Worm (Caenorhabditis elegans) whole organism, L4 larva: Measurements from ENCODE around the gene R105.1.

Experiments
- F10B5.3 ChIP-seq: sonication (generic microtip); optimal IDR thresholded peaks from 2 replicates; lab custom pipeline; 2016; ENCODE audit warnings: mild to moderate bottlenecking, missing genetic modification characterization, missing compliant biosample characterization
- F49E8.2 ChIP-seq: sonication (generic microtip); optimal IDR thresholded peaks from 2 replicates; lab custom pipeline; 2016; ENCODE audit warnings: missing compliant biosample characterization, mild to moderate bottlenecking, missing genetic modification characterization, borderline replicate concordance
- R02D3.7 ChIP-seq: fragments of 150-350 bp; sonication (generic microtip); optimal IDR thresholded peaks from 3 replicates; lab custom pipeline; 2014; ENCODE audit warnings: missing biosample characterization, missing genetic modification characterization
- T20F7.1 ChIP-seq: fragments of 200-800 bp; sonication (Bioruptor generic); optimal IDR thresholded peaks from 2 replicates; lab custom pipeline; 2018; ENCODE audit warnings: mild to moderate bottlenecking, missing genetic modification characterization, missing compliant biosample characterization
- Y105C5A.15 ChIP-seq: fragments of 200-800 bp; sonication (Bioruptor generic); IDR thresholded peaks from 2 replicates; pipeline ENCODE4 v1.3.6; 2022; ENCODE audit warnings: missing genetic modification characterization, missing compliant biosample characterization
- Y75B8A.6 ChIP-seq: fragments of 200-800 bp; sonication (Bioruptor generic); IDR thresholded peaks from 2 replicates; pipeline ENCODE4 v1.3.6; 2022; ENCODE audit warnings: missing genetic modification reagents, missing genetic modification characterization, missing compliant biosample characterization
- ZK337.2 ChIP-seq: fragments of 200-800 bp; sonication (Bioruptor generic); IDR thresholded peaks from 2 replicates; pipeline ENCODE4 v1.3.6; 2022; ENCODE audit warnings: missing genetic modification reagents, missing genetic modification characterization, missing compliant biosample characterization
- ama-1 ChIP-seq: fragments of 150-350 bp; optimal IDR thresholded peaks from 2 replicates; lab custom pipeline; 2014; ENCODE audit warnings: inconsistent platforms, mixed read lengths
- attf-4 ChIP-seq: sonication (generic microtip); optimal IDR thresholded peaks from 3 replicates; lab custom pipeline; 2017; ENCODE audit warnings: missing biosample characterization, missing genetic modification characterization
- ceh-32 ChIP-seq: sonication (generic microtip); optimal IDR thresholded peaks from 2 replicates; lab custom pipeline; 2016; ENCODE audit warnings: mild to moderate bottlenecking, missing genetic modification characterization, missing compliant biosample characterization; ENCODE audit not compliant: poor library complexity
- ceh-44 ChIP-seq: fragments of 200-800 bp; sonication (Bioruptor generic); IDR thresholded peaks from 2 replicates; pipeline ENCODE4 v1.3.6; 2022; ENCODE audit warnings: missing genetic modification reagents, missing genetic modification characterization, missing compliant biosample characterization
- ces-1 ChIP-seq: fragments of 150-350 bp; sonication (generic microtip); optimal IDR thresholded peaks from 4 replicates; lab custom pipeline; 2014; ENCODE audit warnings: missing biosample characterization, missing genetic modification reagents, missing genetic modification characterization
- ctbp-1 ChIP-seq: fragments of 200-800 bp; sonication (Bioruptor generic); IDR thresholded peaks from 2 replicates; pipeline ENCODE4 v1.3.6; 2022; ENCODE audit warnings: missing genetic modification reagents, missing genetic modification characterization, missing compliant biosample characterization
- dmd-6 ChIP-seq: fragments of 200-800 bp; sonication (Bioruptor generic); IDR thresholded peaks from 2 replicates; pipeline ENCODE4 v1.3.6; 2022; ENCODE audit warnings: missing genetic modification reagents, missing genetic modification characterization, missing compliant biosample characterization
- dmd-9 ChIP-seq: fragments of 200-800 bp; sonication (Bioruptor generic); IDR thresholded peaks from 2 replicates; pipeline ENCODE4 v1.3.6; 2022; ENCODE audit warnings: missing genetic modification reagents, missing genetic modification characterization, missing compliant biosample characterization
- egl-27 ChIP-seq: sonication (generic microtip); optimal IDR thresholded peaks from 3 replicates; lab custom pipeline; 2017; ENCODE audit warnings: missing biosample characterization, missing genetic modification reagents, missing genetic modification characterization
- egl-43 ChIP-seq: fragments of 200-800 bp; sonication (Bioruptor generic); IDR thresholded peaks from 2 replicates; pipeline ENCODE4 v1.3.6; 2022; ENCODE audit warnings: missing genetic modification reagents, missing genetic modification characterization, missing compliant biosample characterization
- fos-1 ChIP-seq: fragments of 150-350 bp; optimal IDR thresholded peaks from 2 replicates; lab custom pipeline; 2014; ENCODE audit warnings: missing biosample characterization, missing genetic modification characterization
- hlh-11 ChIP-seq: fragments of 200-800 bp; sonication (Bioruptor generic); optimal IDR thresholded peaks from 2 replicates; lab custom pipeline; 2018; ENCODE audit warnings: mild to moderate bottlenecking, missing genetic modification characterization, missing compliant biosample characterization
- hmg-1.1 ChIP-seq: fragments of 200-800 bp; sonication (Bioruptor generic); IDR thresholded peaks from 2 replicates; pipeline ENCODE4 v1.3.6; 2022; ENCODE audit warnings: missing genetic modification reagents, missing genetic modification characterization, missing compliant biosample characterization
- lin-15B ChIP-seq: fragments of 150-350 bp; sonication (generic microtip); optimal IDR thresholded peaks from 3 replicates; lab custom pipeline; 2014; ENCODE audit warnings: missing biosample characterization, missing genetic modification characterization
- lin-29 ChIP-seq: fragments of 200-800 bp; sonication (Bioruptor generic); IDR thresholded peaks from 2 replicates; pipeline ENCODE4 v1.3.6; 2022; ENCODE audit warnings: missing genetic modification reagents, missing genetic modification characterization, missing compliant biosample characterization
- lin-38 ChIP-seq: fragments of 200-800 bp; sonication (Bioruptor generic); IDR thresholded peaks from 2 replicates; pipeline ENCODE4 v1.3.6; 2022; ENCODE audit warnings: missing genetic modification reagents, missing genetic modification characterization, missing compliant biosample characterization
- lsy-2 ChIP-seq, 2 experiments: fragments of 150-350 bp in 1 of 2; sonication (generic microtip) in 1 of 2; optimal IDR thresholded peaks; 2 replicates each; lab custom pipeline; 2014 to 2017; ENCODE audit warnings: missing biosample characterization in 2 of 2, missing genetic modification characterization in 2 of 2
- madf-5 ChIP-seq, 2 experiments: fragments of 200-800 bp; sonication (Bioruptor generic); IDR thresholded peaks; 2 replicates each; pipeline ENCODE4 v1.3.6; 2022; ENCODE audit warnings: missing compliant biosample characterization in 2 of 2, missing genetic modification characterization in 2 of 2
- mdl-1 ChIP-seq, 2 experiments: fragments of 150-350 bp in 1 of 2; sonication (generic microtip) in 1 of 2; optimal IDR thresholded peaks; 2 replicates each; lab custom pipeline; 2014 to 2017; ENCODE audit warnings: missing biosample characterization in 2 of 2, missing genetic modification characterization in 2 of 2
- mep-1 ChIP-seq: fragments of 150-350 bp; sonication (generic microtip); optimal IDR thresholded peaks from 3 replicates; lab custom pipeline; 2014; ENCODE audit warnings: missing biosample characterization, missing genetic modification characterization
- mes-2 ChIP-seq: sonication (generic microtip); optimal IDR thresholded peaks from 2 replicates; lab custom pipeline; 2016; ENCODE audit warnings: missing genotype, mild to moderate bottlenecking, missing genetic modification characterization, missing compliant biosample characterization; ENCODE audit not compliant: poor library complexity, severe bottlenecking
- nhr-102 ChIP-seq: sonication (generic microtip); optimal IDR thresholded peaks from 2 replicates; lab custom pipeline; 2016; ENCODE audit warnings: mild to moderate bottlenecking, missing genetic modification characterization, moderate library complexity, missing compliant biosample characterization
- nhr-237 ChIP-seq: sonication (generic microtip); optimal IDR thresholded peaks from 2 replicates; lab custom pipeline; 2017; ENCODE audit warnings: missing biosample characterization, missing genetic modification characterization
- nhr-25 ChIP-seq: sonication (generic microtip); optimal IDR thresholded peaks from 2 replicates; lab custom pipeline; 2017; ENCODE audit warnings: missing genetic modification characterization, mild to moderate bottlenecking, missing compliant biosample characterization, antibody characterized with exemption, moderate library complexity, borderline replicate concordance; ENCODE audit not compliant: insufficient read depth
- nhr-28 ChIP-seq: fragments of 150-350 bp; optimal IDR thresholded peaks from 2 replicates; lab custom pipeline; 2014; ENCODE audit warnings: missing biosample characterization, missing genetic modification characterization
- nhr-41 ChIP-seq: fragments of 200-800 bp; sonication (Bioruptor generic); IDR thresholded peaks from 2 replicates; pipeline ENCODE4 v1.3.6; 2022; ENCODE audit warnings: missing genetic modification reagents, missing genetic modification characterization, missing compliant biosample characterization
- nhr-42 ChIP-seq: fragments of 200-800 bp; sonication (Bioruptor generic); IDR thresholded peaks from 2 replicates; pipeline ENCODE4 v1.3.6; 2022; ENCODE audit warnings: missing genetic modification characterization, missing compliant biosample characterization
- nhr-77 ChIP-seq: fragments of 150-350 bp; optimal IDR thresholded peaks from 2 replicates; lab custom pipeline; 2014; ENCODE audit warnings: missing biosample characterization, missing genetic modification characterization
- pha-4 ChIP-seq, 2 experiments: fragments of 150-350 bp in 1 of 2; fragments of 200-800 bp in 1 of 2; sonication (Bioruptor generic) in 1 of 2; IDR thresholded peaks in 1 of 2; optimal IDR thresholded peaks in 1 of 2; 2 replicates each; pipeline versions ENCODE4 v1.3.6 to Lab custom; 2014 to 2022; ENCODE audit warnings: missing genetic modification characterization in 2 of 2, missing genetic modification reagents in 2 of 2, missing biosample characterization in 1 of 2, missing compliant biosample characterization in 1 of 2
- pqm-1 ChIP-seq: sonication (generic microtip); optimal IDR thresholded peaks from 2 replicates; lab custom pipeline; 2017; ENCODE audit warnings: missing biosample characterization, missing genetic modification characterization
- skn-1 ChIP-seq: fragments of 150-350 bp; optimal IDR thresholded peaks from 2 replicates; lab custom pipeline; 2014; ENCODE audit warnings: missing biosample characterization, missing genetic modification characterization
- snpc-1.2 ChIP-seq: fragments of 200-800 bp; sonication (Bioruptor generic); IDR thresholded peaks from 2 replicates; pipeline ENCODE4 v1.3.6; 2022; ENCODE audit warnings: missing genetic modification reagents, missing genetic modification characterization, missing compliant biosample characterization
- spr-1 ChIP-seq: sonication (generic microtip); optimal IDR thresholded peaks from 2 replicates; lab custom pipeline; 2016; ENCODE audit warnings: mild to moderate bottlenecking, missing genetic modification characterization, missing compliant biosample characterization
- tag-97 ChIP-seq: fragments of 200-800 bp; sonication (Bioruptor generic); IDR thresholded peaks from 2 replicates; pipeline ENCODE4 v1.3.6; 2022; ENCODE audit warnings: missing genetic modification characterization, missing compliant biosample characterization
- unc-130 ChIP-seq: sonication (generic microtip); optimal IDR thresholded peaks from 2 replicates; lab custom pipeline; 2016; ENCODE audit warnings: missing genetic modification reagents, missing genetic modification characterization, missing compliant biosample characterization
- unc-39 ChIP-seq: sonication (generic microtip); optimal IDR thresholded peaks from 2 replicates; lab custom pipeline; 2017; ENCODE audit warnings: missing biosample characterization, missing genetic modification characterization
- unc-62 ChIP-seq, 3 experiments: fragments of 150-350 bp in 1 of 3; sonication (generic microtip); optimal IDR thresholded peaks in 2 of 3; peaks in 1 of 3; 1 replicate in 1 of 3; 2 replicates in 2 of 3; lab custom pipeline; 2014 to 2017; ENCODE audit warnings: missing biosample characterization in 3 of 3, missing genetic modification characterization in 3 of 3, missing genetic modification reagents in 3 of 3, missing genotype in 1 of 3
- zfp-2 ChIP-seq: sonication (generic microtip); optimal IDR thresholded peaks from 2 replicates; lab custom pipeline; 2016; ENCODE audit warnings: mild to moderate bottlenecking, missing genetic modification characterization, missing compliant biosample characterization

Gene R105.1

DNA sequence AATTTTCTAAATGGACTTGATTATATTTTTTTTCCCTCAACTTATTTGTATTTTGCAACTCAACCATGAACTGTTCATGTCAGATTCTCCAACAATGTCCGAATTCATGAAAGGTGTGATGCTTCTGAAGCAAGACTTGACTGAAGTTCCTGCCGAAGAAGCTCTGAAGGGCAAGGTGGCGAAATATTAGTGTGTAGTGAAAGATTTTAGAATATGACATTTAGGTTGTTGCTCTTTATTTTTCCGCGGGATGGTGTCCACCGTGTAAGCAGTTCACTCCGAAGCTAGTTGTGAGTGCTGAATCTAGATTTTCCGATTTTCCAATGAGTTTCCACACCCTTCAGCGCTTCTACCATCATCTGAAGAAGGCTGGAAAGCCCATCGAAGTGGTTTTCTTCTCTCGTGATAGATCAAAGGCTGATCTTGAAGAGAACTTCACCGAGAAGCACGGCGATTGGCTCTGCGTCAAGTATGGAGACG, 18.9 kb downstream of the R105.1 start, which contains the start of gene F29B9.5 (continued):
- no peak for TF ChIP-seq F10B5.3
- no peak for TF ChIP-seq ces-1
- 0 out of 2 replicates have a peak, but pooled peaks have one; percentile 35 for TF ChIP-seq pha-4 (GFP tag; IDR thresholded peaks at IDR 0.05; lab: Robert Waterston, UW)
- TF ChIP-seq pha-4 (tag; optimal IDR thresholded peaks at IDR 0.05; lab: Kevin White, UChicago) = no peak
- no peak for TF ChIP-seq egl-27 (tag; lab: Kevin White, UChicago)
- TF ChIP-seq tag-97 (GFP tag; lab: Robert Waterston, UW) = no peak
- TF ChIP-seq mep-1 (tag; lab: Kevin White, UChicago) = no peak
- no peak for TF ChIP-seq hmg-1.1 (GFP tag; lab: Robert Waterston, UW)
- no peak; the same call in none of the 2 replicates for TF ChIP-seq ctbp-1
- peak; percentile 55; the same call in 1 of the 2 replicates for TF ChIP-seq snpc-1.2 (GFP tag; lab: Robert Waterston, UW)
- no peak for TF ChIP-seq nhr-25 (tag; lab: Kevin White, UChicago)
- TF ChIP-seq fos-1 (tag; lab: Kevin White, UChicago) = no peak
- TF ChIP-seq mes-2 (tag; lab: Kevin White, UChicago) = no peak
- TF ChIP-seq ama-1 (lab: Kevin White, UChicago) = peak; percentile 60
- TF ChIP-seq R02D3.7 (tag; lab: Kevin White, UChicago) = no peak
- no peak for TF ChIP-seq nhr-28 (tag; lab: Kevin White, UChicago)
- TF ChIP-seq unc-62 (GFP tag; optimal IDR thresholded peaks at IDR 0.05 in 1 of 2; lab: Kevin White, UChicago) = no peak
- TF ChIP-seq unc-62 (tag; optimal IDR thresholded peaks at IDR 0.05; lab: Kevin White, UChicago) = no peak
- no peak for TF ChIP-seq madf-5 (GFP tag; IDR thresholded peaks at IDR 0.05; lab: Robert Waterston, UW)
- TF ChIP-seq Y75B8A.6 (GFP tag; lab: Robert Waterston, UW) = 0 out of 2 replicates have a peak, but pooled peaks have one; percentile 50
- no peak for TF ChIP-seq hlh-11 (tag; lab: Kevin White, UChicago)
- TF ChIP-seq egl-43 = no peak
- TF ChIP-seq dmd-6 (GFP tag; lab: Robert Waterston, UW) = no peak

- no peak for TF ChIP-seq lin-29 (GFP tag; lab: Robert Waterston, UW)
- no peak for TF ChIP-seq ZK337.2 (GFP tag; lab: Robert Waterston, UW)
- no peak for TF ChIP-seq nhr-237
- no peak for TF ChIP-seq Y105C5A.15 (GFP tag; lab: Robert Waterston, UW)
- TF ChIP-seq attf-4 = no peak
- no peak for TF ChIP-seq tag-97 (GFP tag; lab: Robert Waterston, UW)
- no peak for TF ChIP-seq T20F7.1 (GFP tag; lab: Kevin White, UChicago)
- TF ChIP-seq madf-5 (GFP tag; IDR thresholded peaks at IDR 0.05; lab: Robert Waterston, UW) = no peak
- TF ChIP-seq dmd-9 (GFP tag; lab: Robert Waterston, UW) = no peak
- TF ChIP-seq nhr-41 = no peak
Measured at ce11 chrIV:4652962-4653361, 19.5 kb downstream of the R105.1 start, which contains the start of gene psr-1. psr-1 (plus strand) TSS chrIV:4653262.

- TF ChIP-seq nhr-28 (tag; lab: Kevin White, UChicago) (no peak), dmd-6 (GFP tag; lab: Robert Waterston, UW) (no peak), F49E8.2 (tag; lab: Kevin White, UChicago) (peak; percentile 75), ceh-44 (GFP tag; lab: Robert Waterston, UW) (no peak), pqm-1 (tag; lab: Kevin White, UChicago) (no peak), ceh-32 (tag; lab: Kevin White, UChicago) (no peak), unc-130 (GFP tag; lab: Kevin White, UChicago) (no peak), nhr-77 (tag; lab: Kevin White, UChicago) (no peak), nhr-42 (GFP tag; lab: Robert Waterston, UW) (no peak), lin-38 (GFP tag; lab: Robert Waterston, UW) (peak; percentile 46; the same call in 1 of the 2 replicates), zfp-2 (tag; lab: Kevin White, UChicago) (no peak), lin-15B (no peak), mdl-1 (tag; optimal IDR thresholded peaks at IDR 0.05; lab: Kevin White, UChicago) (no peak), nhr-102 (tag; lab: Kevin White, UChicago) (no peak), F10B5.3 (no peak), mes-2 (tag; lab: Kevin White, UChicago) (peak; percentile 41), Y75B8A.6 (GFP tag; lab: Robert Waterston, UW) (no peak), lsy-2 (tag; optimal IDR thresholded peaks at IDR 0.05; lab: Kevin White, UChicago) (no peak), unc-39 (no peak), spr-1 (tag; lab: Kevin White, UChicago) (no peak), skn-1 (tag; lab: Kevin White, UChicago) (no peak), nhr-237 (no peak), egl-27 (tag; lab: Kevin White, UChicago) (no peak), unc-62 (GFP tag; optimal IDR thresholded peaks at IDR 0.05 in 1 of 2; lab: Kevin White, UChicago) (no peak), unc-62 (tag; optimal IDR thresholded peaks at IDR 0.05; lab: Kevin White, UChicago) (no peak), egl-43 (no peak)
Measured at ce11 chrIV:4653708-4654107, 20.2 kb downstream of the R105.1 start.
